Fruit fly (Drosophila melanogaster) whole organism, embryonic: ENCODE measurements around the gene CG32074.

Experiments
- Bdp1 ChIP-seq: fragments of 200-800 bp; sonication (Bioruptor generic); optimal IDR thresholded peaks from 3 replicates; lab custom pipeline; 2016; ENCODE audit warnings: missing biosample characterization, missing genetic modification characterization
- Bgb ChIP-seq: fragments of 200-800 bp; sonication (Bioruptor generic); IDR thresholded peaks from 2 replicates; pipeline ENCODE4 v1.3.6; 2022; ENCODE audit warnings: missing biosample characterization, missing genetic modification characterization; ENCODE audit not compliant: partially characterized antibody
- C15 ChIP-seq: fragments of 200-800 bp; sonication (Bioruptor generic); IDR thresholded peaks from 3 replicates; pipeline ENCODE4 v1.3.6; 2022; ENCODE audit warnings: missing biosample characterization, missing genetic modification characterization
- CG1024 ChIP-seq: fragments of 200-800 bp; sonication (Bioruptor generic); IDR thresholded peaks from 2 replicates; pipeline ENCODE4 v1.3.6; 2022; ENCODE audit warnings: missing biosample characterization, missing genetic modification characterization
- CG10565 ChIP-seq: fragments of 200-800 bp; sonication (Bioruptor generic); optimal IDR thresholded peaks from 3 replicates; lab custom pipeline; 2016; ENCODE audit warnings: missing biosample characterization, mild to moderate bottlenecking, missing genetic modification characterization
- CG11247 ChIP-seq: fragments of 200-800 bp; sonication (Bioruptor generic); IDR thresholded peaks from 2 replicates; pipeline ENCODE4 v1.3.6; 2022; ENCODE audit warnings: missing biosample characterization, missing genetic modification characterization
- CG12942 ChIP-seq: fragments of 200-800 bp; sonication (Bioruptor generic); optimal IDR thresholded peaks from 3 replicates; lab custom pipeline; 2016; ENCODE audit warnings: missing biosample characterization, missing genetic modification characterization
- CG15514 ChIP-seq: fragments of 200-800 bp; sonication (Bioruptor generic); optimal IDR thresholded peaks from 3 replicates; lab custom pipeline; 2017; ENCODE audit warnings: missing biosample characterization, missing genetic modification characterization, mild to moderate bottlenecking, moderate library complexity, missing genetic modification reagents
- CG1602 ChIP-seq: fragments of 200-800 bp; sonication (Bioruptor generic); optimal IDR thresholded peaks from 3 replicates; lab custom pipeline; 2016; ENCODE audit warnings: missing biosample characterization, missing genetic modification characterization
- CG1603 ChIP-seq: fragments of 200-800 bp; sonication (Bioruptor generic); optimal IDR thresholded peaks from 2 replicates; lab custom pipeline; 2019; ENCODE audit warnings: missing biosample characterization, mild to moderate bottlenecking, missing genetic modification characterization, moderate library complexity
- CG16813 ChIP-seq: fragments of 200-800 bp; sonication (Bioruptor generic); IDR thresholded peaks from 3 replicates; pipeline ENCODE4 v1.3.6; 2022; ENCODE audit warnings: missing biosample characterization, missing genetic modification characterization; ENCODE audit not compliant: partially characterized antibody
- CG17385 ChIP-seq: fragments of 200-800 bp; sonication (Bioruptor generic); optimal IDR thresholded peaks from 3 replicates; lab custom pipeline; 2018; ENCODE audit warnings: missing biosample characterization, mild to moderate bottlenecking, missing genetic modification characterization
- CG17829 ChIP-seq: fragments of 200-800 bp; optimal IDR thresholded peaks from 2 replicates; lab custom pipeline; 2019; ENCODE audit warnings: missing biosample characterization, mild to moderate bottlenecking, missing genetic modification characterization, moderate library complexity
- CG18599 ChIP-seq: fragments of 200-800 bp; sonication (Bioruptor generic); optimal IDR thresholded peaks from 3 replicates; lab custom pipeline; 2017; ENCODE audit warnings: missing biosample characterization, missing genetic modification characterization, mild to moderate bottlenecking, moderate library complexity, missing genetic modification reagents
- CG2202 ChIP-seq: fragments of 200-800 bp; sonication (Bioruptor generic); optimal IDR thresholded peaks from 2 replicates; lab custom pipeline; 2018; ENCODE audit warnings: missing biosample characterization, mild to moderate bottlenecking, missing genetic modification characterization
- CG2889 ChIP-seq: fragments of 200-800 bp; sonication (Bioruptor generic); IDR thresholded peaks from 3 replicates; pipeline ENCODE4 v1.3.6; 2022; ENCODE audit warnings: missing biosample characterization, missing genetic modification characterization
- CG32532 ChIP-seq: fragments of 200-800 bp; sonication (Bioruptor generic); IDR thresholded peaks from 2 replicates; pipeline ENCODE4 v1.3.6; 2022; ENCODE audit warnings: missing biosample characterization, missing genetic modification characterization
- CG32767 ChIP-seq: fragments of 200-800 bp; sonication (Bioruptor generic); IDR thresholded peaks from 2 replicates; pipeline ENCODE4 v1.3.6; 2022; ENCODE audit warnings: missing biosample characterization, missing genetic modification characterization
- CG7556 ChIP-seq: fragments of 200-800 bp; sonication (Bioruptor generic); optimal IDR thresholded peaks from 2 replicates; lab custom pipeline; 2017; ENCODE audit warnings: missing biosample characterization, mild to moderate bottlenecking, missing genetic modification characterization
- CG8290 ChIP-seq, 3 experiments: fragments of 200-800 bp; sonication (Bioruptor generic); optimal IDR thresholded peaks; 2 replicates each; lab custom pipeline; 2016 to 2019; ENCODE audit warnings: missing biosample characterization in 3 of 3, missing genetic modification characterization in 3 of 3, mild to moderate bottlenecking in 2 of 3, moderate library complexity in 1 of 3
- CG8924 ChIP-seq: fragments of 200-800 bp; optimal IDR thresholded peaks from 3 replicates; lab custom pipeline; 2019; ENCODE audit warnings: missing biosample characterization, mild to moderate bottlenecking, missing genetic modification characterization, moderate library complexity
- CG9876 ChIP-seq: fragments of 200-800 bp; sonication (Bioruptor generic); optimal IDR thresholded peaks from 2 replicates; lab custom pipeline; 2016; ENCODE audit warnings: missing biosample characterization, missing genetic modification characterization
- Gsc ChIP-seq: fragments of 200-800 bp; sonication (Bioruptor generic); IDR thresholded peaks from 2 replicates; pipeline ENCODE4 v1.3.6; 2022; ENCODE audit warnings: missing biosample characterization, missing genetic modification characterization
- Hand ChIP-seq: fragments of 200-800 bp; sonication (Bioruptor generic); optimal IDR thresholded peaks from 2 replicates; lab custom pipeline; 2017; ENCODE audit warnings: mild to moderate bottlenecking, missing biosample characterization, missing genetic modification reagents, missing genetic modification characterization
- Max ChIP-seq: fragments of 200-800 bp; sonication (Bioruptor generic); optimal IDR thresholded peaks from 2 replicates; lab custom pipeline; 2016; ENCODE audit warnings: missing biosample characterization, mild to moderate bottlenecking, missing genetic modification characterization
- Nf-YB ChIP-seq: fragments of 200-800 bp; sonication (Bioruptor generic); optimal IDR thresholded peaks from 3 replicates; lab custom pipeline; 2019; ENCODE audit warnings: missing biosample characterization, mild to moderate bottlenecking, missing genetic modification characterization, moderate library complexity
- Nf-YC ChIP-seq: fragments of 200-800 bp; optimal IDR thresholded peaks from 3 replicates; lab custom pipeline; 2019; ENCODE audit warnings: missing biosample characterization, mild to moderate bottlenecking, missing genetic modification characterization, moderate library complexity
- Ravus ChIP-seq: fragments of 200-800 bp; sonication (Bioruptor generic); IDR thresholded peaks from 2 replicates; pipeline ENCODE4 v1.3.6; 2022; ENCODE audit warnings: missing biosample characterization, missing genetic modification characterization
- Rx ChIP-seq: fragments of 200-800 bp; sonication (Bioruptor generic); IDR thresholded peaks from 2 replicates; pipeline ENCODE4 v1.3.6; 2022; ENCODE audit warnings: missing biosample characterization, missing genetic modification characterization
- Ssrp ChIP-seq: fragments of 200-800 bp; sonication (Bioruptor generic); optimal IDR thresholded peaks from 2 replicates; lab custom pipeline; 2018; ENCODE audit warnings: missing biosample characterization, mild to moderate bottlenecking, missing genetic modification characterization, moderate library complexity
- Stat92E ChIP-seq, 3 experiments: fragments of >200 bp in 2 of 3; fragments of 200-800 bp in 1 of 3; sonication (Bioruptor generic) in 1 of 3; optimal IDR thresholded peaks; 2 replicates each; lab custom pipeline; 2017 to 2019; ENCODE audit warnings: missing biosample characterization in 3 of 3, missing genetic modification characterization in 3 of 3, mild to moderate bottlenecking in 1 of 3, moderate library complexity in 1 of 3
- bowl ChIP-seq: fragments of 200-800 bp; sonication (Bioruptor generic); IDR thresholded peaks from 2 replicates; pipeline ENCODE4 v1.3.6; 2022; ENCODE audit warnings: missing biosample characterization, missing genetic modification characterization
- cad ChIP-seq: fragments of >200 bp; optimal IDR thresholded peaks from 2 replicates; lab custom pipeline; 2017; ENCODE audit warnings: missing biosample characterization, missing genetic modification characterization
- cwo ChIP-seq: fragments of 200-800 bp; sonication (Bioruptor generic); optimal IDR thresholded peaks from 3 replicates; lab custom pipeline; 2017; ENCODE audit warnings: missing biosample characterization, missing genetic modification characterization, mild to moderate bottlenecking, moderate library complexity, missing genetic modification reagents
- fd102C ChIP-seq: fragments of 200-800 bp; sonication (Bioruptor generic); optimal IDR thresholded peaks from 2 replicates; lab custom pipeline; 2018; ENCODE audit warnings: missing biosample characterization, mild to moderate bottlenecking, missing genetic modification characterization, moderate library complexity
- hb ChIP-seq: fragments of 200-800 bp; sonication (Bioruptor generic); IDR thresholded peaks from 3 replicates; pipeline ENCODE4 v1.3.6; 2022; ENCODE audit warnings: missing biosample characterization, missing genetic modification characterization; ENCODE audit not compliant: partially characterized antibody
- jing ChIP-seq: fragments of 200-800 bp; sonication (Bioruptor generic); optimal IDR thresholded peaks from 2 replicates; lab custom pipeline; 2018; ENCODE audit warnings: missing biosample characterization, mild to moderate bottlenecking, missing genetic modification characterization
- kah ChIP-seq: fragments of 200-800 bp; sonication (Bioruptor generic); optimal IDR thresholded peaks from 2 replicates; lab custom pipeline; 2018; ENCODE audit warnings: missing biosample characterization, mild to moderate bottlenecking, missing genetic modification characterization
- klu ChIP-seq: fragments of 200-800 bp; sonication (Bioruptor generic); IDR thresholded peaks from 2 replicates; pipeline ENCODE4 v1.3.6; 2022; ENCODE audit warnings: missing biosample characterization, missing genetic modification characterization
- lilli ChIP-seq: fragments of 200-800 bp; sonication (Bioruptor generic); optimal IDR thresholded peaks from 3 replicates; lab custom pipeline; 2016; ENCODE audit warnings: missing biosample characterization, missing genetic modification characterization
- lola ChIP-seq, 3 experiments: fragments of >200 bp in 2 of 3; fragments of 200-800 bp in 1 of 3; sonication (Bioruptor generic) in 1 of 3; optimal IDR thresholded peaks; 2 replicates each; lab custom pipeline; 2017 to 2019; ENCODE audit warnings: missing biosample characterization in 3 of 3, missing genetic modification characterization in 3 of 3, mild to moderate bottlenecking in 1 of 3, moderate library complexity in 1 of 3
- nom ChIP-seq: fragments of 200-800 bp; sonication (Bioruptor generic); optimal IDR thresholded peaks from 2 replicates; lab custom pipeline; 2017; ENCODE audit warnings: missing biosample characterization, missing genetic modification characterization, mild to moderate bottlenecking, moderate library complexity, missing genetic modification reagents
- p53 ChIP-seq: fragments of 200-800 bp; sonication (Bioruptor generic); optimal IDR thresholded peaks from 2 replicates; lab custom pipeline; 2016; ENCODE audit warnings: missing biosample characterization, missing genetic modification characterization
- prd ChIP-seq, 3 experiments: fragments of >200 bp in 2 of 3; fragments of 200-800 bp in 1 of 3; sonication (Bioruptor generic) in 1 of 3; optimal IDR thresholded peaks in 2 of 3; IDR thresholded peaks in 1 of 3; 2 replicates in 2 of 3; 3 replicates in 1 of 3; pipeline versions ENCODE4 v1.3.6 to Lab custom; 2017 to 2022; ENCODE audit warnings: missing biosample characterization in 1 of 3, missing genetic modification characterization in 1 of 3
- pzg ChIP-seq: fragments of 200-800 bp; sonication (Bioruptor generic); optimal IDR thresholded peaks from 3 replicates; lab custom pipeline; 2018; ENCODE audit warnings: missing biosample characterization, mild to moderate bottlenecking, missing genetic modification characterization, moderate library complexity
- sob ChIP-seq: fragments of 200-800 bp; sonication (Bioruptor generic); IDR thresholded peaks from 2 replicates; pipeline ENCODE4 v1.3.6; 2022; ENCODE audit warnings: missing biosample characterization, missing genetic modification characterization
- trem ChIP-seq: fragments of 200-800 bp; optimal IDR thresholded peaks from 3 replicates; lab custom pipeline; 2019; ENCODE audit warnings: missing biosample characterization, mild to moderate bottlenecking, missing genetic modification characterization, moderate library complexity

CG32074 gene

DNA sequence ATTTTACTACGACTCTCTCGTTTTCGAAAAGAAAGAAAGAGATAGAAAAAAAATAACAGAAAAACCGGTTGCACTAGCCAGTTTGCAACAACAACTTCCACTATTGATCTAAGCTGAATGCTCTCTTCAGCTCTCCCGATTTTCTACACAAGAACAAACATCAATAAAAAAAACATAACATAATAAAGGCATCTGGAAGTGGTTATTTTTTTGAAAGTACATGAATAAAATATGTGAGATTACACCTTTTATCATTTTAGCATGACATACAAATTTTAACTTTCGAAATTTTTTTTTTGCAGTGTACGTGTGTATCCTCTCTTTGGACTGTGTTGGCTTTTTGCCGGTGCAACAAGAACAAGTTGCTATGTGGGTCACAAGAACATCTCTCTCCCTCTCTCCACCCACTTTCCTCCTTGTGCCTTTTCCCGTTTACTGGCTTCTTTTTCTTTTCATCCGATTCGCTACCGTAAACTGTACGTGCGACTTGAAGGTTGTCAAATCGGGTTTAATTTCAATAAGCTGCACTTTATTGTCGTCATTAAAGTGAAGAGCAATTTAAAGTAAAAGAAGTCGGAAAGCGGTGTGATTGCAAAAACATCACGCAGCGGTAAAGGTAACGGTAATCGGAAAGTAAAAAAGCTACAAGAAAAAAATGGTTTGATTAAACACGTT, 47.4 kb downstream of the CG32074 start (continued):
- TF ChIP-seq CG7556 (GFP tag; lab: Kevin White, UChicago): peak; percentile 96
- TF ChIP-seq CG17385 (GFP tag; lab: Kevin White, UChicago): peak; percentile 95
- TF ChIP-seq prd (optimal IDR thresholded peaks at IDR 0.05; lab: Kevin White, UChicago): no peak
- TF ChIP-seq prd (GFP tag; IDR thresholded peaks at IDR 0.05; lab: Robert Waterston, UW): peak; percentile 98
- no peak for TF ChIP-seq CG16813 (GFP tag; lab: Robert Waterston, UW)
- peak; percentile 97 for TF ChIP-seq CG1602
- TF ChIP-seq cwo (GFP tag; lab: Kevin White, UChicago): peak; percentile 91
- no peak for TF ChIP-seq cad (GFP tag; lab: Kevin White, UChicago)
- peak; percentile 95 for TF ChIP-seq lilli (GFP tag; lab: Kevin White, UChicago)
- peak; percentile 96 for TF ChIP-seq Max
- peak; percentile 88 for TF ChIP-seq CG2889
- TF ChIP-seq Bdp1 (GFP tag; lab: Kevin White, UChicago): peak; percentile 90
- peak; percentile 95 for TF ChIP-seq CG1603 (tag; lab: Kevin White, UChicago)
- TF ChIP-seq Ssrp (tag; lab: Kevin White, UChicago): peak; percentile 97
- no peak for TF ChIP-seq Nf-YC (tag; lab: Kevin White, UChicago)
- peak; percentile 89 for TF ChIP-seq CG9876 (GFP tag; lab: Kevin White, UChicago)
- peak; percentile 95 for TF ChIP-seq Rx (GFP tag; lab: Robert Waterston, UW)
- peak; percentile 95 for TF ChIP-seq CG8290 (GFP tag; optimal IDR thresholded peaks at IDR 0.05; lab: Kevin White, UChicago)
- peak in 1 of 2 experiments; percentile 77 for TF ChIP-seq CG8290 (tag; optimal IDR thresholded peaks at IDR 0.05; lab: Kevin White, UChicago)
- peak; percentile 93 for TF ChIP-seq kah (GFP tag; lab: Kevin White, UChicago)
- TF ChIP-seq Hand (GFP tag; lab: Kevin White, UChicago): peak; percentile 85
- peak; percentile 83 for TF ChIP-seq CG15514 (GFP tag; lab: Kevin White, UChicago)
- TF ChIP-seq pzg (GFP tag; lab: Kevin White, UChicago): no peak
- TF ChIP-seq klu: peak; percentile 79
- peak; percentile 95 for TF ChIP-seq sob
- peak; percentile 97 for TF ChIP-seq CG17829 (tag; lab: Kevin White, UChicago)
- TF ChIP-seq CG18599: peak; percentile 92
- peak; percentile 74 for TF ChIP-seq Gsc (GFP tag; lab: Robert Waterston, UW)
- peak; percentile 94 for TF ChIP-seq CG1024 (GFP tag; lab: Robert Waterston, UW)
- peak; percentile 93 for TF ChIP-seq CG32532 (GFP tag; lab: Robert Waterston, UW)
- TF ChIP-seq jing (GFP tag; lab: Kevin White, UChicago): peak; percentile 93
- peak; percentile 88 for TF ChIP-seq fd102C (GFP tag; lab: Kevin White, UChicago)
- peak; percentile 84 for TF ChIP-seq p53 (GFP tag; lab: Kevin White, UChicago)
- TF ChIP-seq CG10565: peak; percentile 80
- TF ChIP-seq Nf-YB (GFP tag; lab: Kevin White, UChicago): peak; percentile 88
- TF ChIP-seq trem: peak; percentile 94
- no peak for TF ChIP-seq hb
- TF ChIP-seq CG8924 (tag; lab: Kevin White, UChicago): peak; percentile 97
- TF ChIP-seq Bgb (GFP tag; lab: Robert Waterston, UW): no peak
- peak; percentile 93 for TF ChIP-seq bowl (GFP tag; lab: Robert Waterston, UW)
- TF ChIP-seq C15 (GFP tag; lab: Robert Waterston, UW): peak; percentile 81
- peak; percentile 96 for TF ChIP-seq CG12942 (GFP tag; lab: Kevin White, UChicago)
- peak; percentile 80 for TF ChIP-seq Ravus (GFP tag; lab: Robert Waterston, UW)
- peak; percentile 97 for TF ChIP-seq CG32767 (GFP tag; lab: Robert Waterston, UW)
- peak in 1 of 3 experiments; percentile 97 for TF ChIP-seq Stat92E (GFP tag; optimal IDR thresholded peaks at IDR 0.05; lab: Kevin White, UChicago)
- TF ChIP-seq lola (GFP tag; optimal IDR thresholded peaks at IDR 0.05; lab: Kevin White, UChicago): peak in 1 of 3 experiments; percentile 98
- peak; percentile 98 for TF ChIP-seq CG2202 (tag; lab: Kevin White, UChicago)
- peak; percentile 93 for TF ChIP-seq nom
- TF ChIP-seq CG11247 (GFP tag; lab: Robert Waterston, UW): peak; percentile 89
